Fruit fly (Drosophila melanogaster) whole organism, wandering third instar larva: ENCODE results near the gene alpha-Man-IIb.

ENCODE experiments used
- Abd-B ChIP-seq: fragments of >200 bp; optimal IDR thresholded peaks from 2 replicates; lab custom pipeline; 2017; ENCODE audit warnings: missing biosample characterization, missing genetic modification characterization
- Dfd ChIP-seq: fragments of >200 bp; optimal IDR thresholded peaks from 2 replicates; lab custom pipeline; 2017; ENCODE audit warnings: missing biosample characterization, missing genetic modification characterization
- Hr78 ChIP-seq: fragments of >200 bp; optimal IDR thresholded peaks from 2 replicates; lab custom pipeline; 2017; ENCODE audit warnings: missing biosample characterization, missing genetic modification characterization
- Hr83 ChIP-seq: fragments of 200-300 bp; sonication (Bioruptor generic); optimal IDR thresholded peaks from 2 replicates; lab custom pipeline; 2016; ENCODE audit warnings: missing biosample characterization, mild to moderate bottlenecking, missing genetic modification characterization, moderate library complexity; ENCODE audit not compliant: poor library complexity, severe bottlenecking
- Mio ChIP-seq: sonication (Bioruptor generic); optimal IDR thresholded peaks from 2 replicates; lab custom pipeline; 2016; ENCODE audit warnings: missing biosample characterization, missing genetic modification characterization
- Sp1 ChIP-seq: fragments of 200-800 bp; sonication (Bioruptor generic); optimal IDR thresholded peaks from 3 replicates; lab custom pipeline; 2019; ENCODE audit warnings: missing biosample characterization, mild to moderate bottlenecking, missing genetic modification characterization, moderate library complexity
- Vsx2 ChIP-seq: fragments of 200-300, 225-300 bp; sonication (Bioruptor generic); optimal IDR thresholded peaks from 2 replicates; lab custom pipeline; 2018; ENCODE audit warnings: missing biosample characterization, missing genetic modification characterization; ENCODE audit not compliant: partially characterized antibody
- dsf ChIP-seq: sonication (Bioruptor generic); optimal IDR thresholded peaks from 2 replicates; lab custom pipeline; 2016; ENCODE audit warnings: missing biosample characterization, missing genetic modification characterization, borderline replicate concordance
- h ChIP-seq: fragments of 200-800 bp; sonication (Bioruptor generic); optimal IDR thresholded peaks from 3 replicates; lab custom pipeline; 2016; ENCODE audit warnings: missing biosample characterization, mild to moderate bottlenecking, missing genetic modification characterization
- lola ChIP-seq: fragments of >200 bp; optimal IDR thresholded peaks from 2 replicates; lab custom pipeline; 2017; ENCODE audit warnings: missing biosample characterization, missing genetic modification characterization
- rgr ChIP-seq: fragments of 200-800 bp; sonication (Bioruptor generic); optimal IDR thresholded peaks from 3 replicates; lab custom pipeline; 2016; ENCODE audit warnings: missing biosample characterization, mild to moderate bottlenecking, missing genetic modification characterization
- usp ChIP-seq: fragments of >200 bp; optimal IDR thresholded peaks from 2 replicates; lab custom pipeline; 2017; ENCODE audit warnings: missing biosample characterization, missing genetic modification characterization

dm6 chr3R:15810369-15810768, 6.3 kb downstream of the alpha-Man-IIb start:
- TF ChIP-seq Vsx2 (GFP tag; lab: Kevin White, UChicago) = no peak
- no peak for TF ChIP-seq Hr83 (GFP tag; lab: Kevin White, UChicago)
- TF ChIP-seq usp = no peak
- TF ChIP-seq Abd-B (GFP tag; lab: Kevin White, UChicago) = no peak
- no peak for TF ChIP-seq h (GFP tag; lab: Kevin White, UChicago)
- no peak for TF ChIP-seq Dfd
- TF ChIP-seq lola (GFP tag; lab: Kevin White, UChicago) = no peak
- no peak for TF ChIP-seq Mio (GFP tag; lab: Kevin White, UChicago)
- TF ChIP-seq dsf (GFP tag; lab: Kevin White, UChicago) = no peak
- TF ChIP-seq Hr78 (GFP tag; lab: Kevin White, UChicago) = no peak
- TF ChIP-seq rgr (GFP tag; lab: Kevin White, UChicago) = no peak
- no peak for TF ChIP-seq Sp1 (GFP tag; lab: Kevin White, UChicago)
